Worm (Caenorhabditis elegans) whole organism, late embryonic: ENCODE measurements around the gene ttbk-8.2.

Experiments
- T23F11.4 ChIP-seq: fragments of 200-800 bp; sonication (Bioruptor generic); optimal IDR thresholded peaks from 2 replicates; lab custom pipeline; 2018; ENCODE audit warnings: mild to moderate bottlenecking, missing genetic modification characterization, missing compliant biosample characterization
- Y22D7AL.16 ChIP-seq: sonication (generic microtip); optimal IDR thresholded peaks from 2 replicates; lab custom pipeline; 2016; ENCODE audit warnings: missing genetic modification characterization, missing compliant biosample characterization
- ahr-1 ChIP-seq: sonication (generic microtip); optimal IDR thresholded peaks from 2 replicates; lab custom pipeline; 2016; ENCODE audit warnings: missing genetic modification characterization, missing compliant biosample characterization
- ceh-18 ChIP-seq: sonication (generic microtip); optimal IDR thresholded peaks from 2 replicates; lab custom pipeline; 2016; ENCODE audit warnings: missing genetic modification characterization, missing compliant biosample characterization
- ceh-22 ChIP-seq: sonication (generic microtip); optimal IDR thresholded peaks from 2 replicates; lab custom pipeline; 2017; ENCODE audit warnings: missing biosample characterization, missing genetic modification characterization
- ceh-24 ChIP-seq: sonication (generic microtip); optimal IDR thresholded peaks from 2 replicates; lab custom pipeline; 2016; ENCODE audit warnings: mild to moderate bottlenecking, missing genetic modification characterization, missing compliant biosample characterization
- ceh-34 ChIP-seq: sonication (generic microtip); optimal IDR thresholded peaks from 2 replicates; lab custom pipeline; 2016; ENCODE audit warnings: mild to moderate bottlenecking, missing genetic modification characterization, missing compliant biosample characterization
- ceh-45 ChIP-seq: fragments of 200-800 bp; sonication (Bioruptor generic); IDR thresholded peaks from 2 replicates; pipeline ENCODE4 v1.3.6; 2022; ENCODE audit warnings: missing genetic modification reagents, missing genetic modification characterization, missing compliant biosample characterization
- ceh-48 ChIP-seq: sonication (generic microtip); optimal IDR thresholded peaks from 2 replicates; lab custom pipeline; 2016; ENCODE audit warnings: missing genetic modification characterization, inconsistent platforms, missing compliant biosample characterization
- ceh-9 ChIP-seq: sonication (generic microtip); optimal IDR thresholded peaks from 2 replicates; lab custom pipeline; 2016; ENCODE audit warnings: mild to moderate bottlenecking, missing genetic modification characterization, inconsistent platforms, missing compliant biosample characterization
- dmd-4 ChIP-seq: sonication (generic microtip); optimal IDR thresholded peaks from 2 replicates; lab custom pipeline; 2016; ENCODE audit warnings: borderline replicate concordance, missing genetic modification characterization, missing compliant biosample characterization
- elt-2 ChIP-seq: sonication (generic microtip); optimal IDR thresholded peaks from 2 replicates; lab custom pipeline; 2016; ENCODE audit warnings: missing genetic modification reagents, missing genetic modification characterization, missing compliant biosample characterization
- ets-4 ChIP-seq: sonication (generic microtip); optimal IDR thresholded peaks from 2 replicates; lab custom pipeline; 2016; ENCODE audit warnings: missing genetic modification characterization, missing compliant biosample characterization
- eyg-1 ChIP-seq: sonication (generic microtip); optimal IDR thresholded peaks from 2 replicates; lab custom pipeline; 2016; ENCODE audit warnings: missing genotype, missing genetic modification characterization, missing compliant biosample characterization
- fax-1 ChIP-seq: sonication (generic microtip); optimal IDR thresholded peaks from 2 replicates; lab custom pipeline; 2016; ENCODE audit warnings: missing genotype, missing genetic modification characterization, missing compliant biosample characterization
- fkh-10 ChIP-seq: fragments of 150-350 bp; optimal IDR thresholded peaks from 2 replicates; lab custom pipeline; 2014; ENCODE audit warnings: missing biosample characterization, missing genetic modification reagents, missing genetic modification characterization
- fkh-6 ChIP-seq: sonication (generic microtip); optimal IDR thresholded peaks from 2 replicates; lab custom pipeline; 2016; ENCODE audit warnings: missing genetic modification characterization, missing compliant biosample characterization
- hlh-15 ChIP-seq: sonication (generic microtip); optimal IDR thresholded peaks from 2 replicates; lab custom pipeline; 2016; ENCODE audit warnings: missing genetic modification characterization, missing compliant biosample characterization
- hlh-30 ChIP-seq: sonication (generic microtip); optimal IDR thresholded peaks from 2 replicates; lab custom pipeline; 2017; ENCODE audit warnings: antibody characterized with exemption, missing genetic modification characterization, missing compliant biosample characterization; ENCODE audit not compliant: insufficient read depth
- hlh-8 ChIP-seq: sonication (generic microtip); optimal IDR thresholded peaks from 2 replicates; lab custom pipeline; 2016; ENCODE audit warnings: missing genotype, missing genetic modification characterization, missing compliant biosample characterization
- lim-6 ChIP-seq: sonication (generic microtip); optimal IDR thresholded peaks from 2 replicates; lab custom pipeline; 2016; ENCODE audit warnings: missing genetic modification characterization, missing compliant biosample characterization
- lin-11 ChIP-seq: fragments of 200-800 bp; sonication (Bioruptor generic); optimal IDR thresholded peaks from 2 replicates; lab custom pipeline; 2018; ENCODE audit warnings: mild to moderate bottlenecking, missing genetic modification characterization, missing compliant biosample characterization
- madf-2 ChIP-seq: sonication (generic microtip); optimal IDR thresholded peaks from 2 replicates; lab custom pipeline; 2017; ENCODE audit warnings: missing genetic modification characterization, missing compliant biosample characterization
- mec-3 ChIP-seq: sonication (generic microtip); optimal IDR thresholded peaks from 2 replicates; lab custom pipeline; 2016; ENCODE audit warnings: borderline replicate concordance, missing genetic modification characterization, missing compliant biosample characterization
- nhr-232 ChIP-seq: sonication (generic microtip); optimal IDR thresholded peaks from 2 replicates; lab custom pipeline; 2016; ENCODE audit warnings: missing genetic modification characterization, missing compliant biosample characterization
- npax-4 ChIP-seq: sonication (generic microtip); optimal IDR thresholded peaks from 2 replicates; lab custom pipeline; 2016; ENCODE audit warnings: missing genetic modification characterization, missing compliant biosample characterization
- odd-2 ChIP-seq: sonication (generic microtip); optimal IDR thresholded peaks from 2 replicates; lab custom pipeline; 2017; ENCODE audit warnings: antibody characterized with exemption, mild to moderate bottlenecking, missing genetic modification characterization, missing compliant biosample characterization
- pat-9 ChIP-seq: fragments of 200-800 bp; sonication (Bioruptor generic); optimal IDR thresholded peaks from 2 replicates; lab custom pipeline; 2018; ENCODE audit warnings: mild to moderate bottlenecking, missing genetic modification characterization, moderate library complexity, missing compliant biosample characterization
- pha-2 ChIP-seq: sonication (generic microtip); optimal IDR thresholded peaks from 2 replicates; lab custom pipeline; 2017; ENCODE audit warnings: mild to moderate bottlenecking, missing genetic modification characterization, missing compliant biosample characterization
- pha-4 ChIP-seq: fragments of 150-350 bp; optimal IDR thresholded peaks from 2 replicates; lab custom pipeline; 2018; ENCODE audit warnings: missing biosample characterization, missing genetic modification reagents, missing genetic modification characterization
- rnt-1 ChIP-seq: sonication (generic microtip); optimal IDR thresholded peaks from 2 replicates; lab custom pipeline; 2016; ENCODE audit warnings: missing genetic modification characterization, missing compliant biosample characterization
- sdc-2 ChIP-seq: sonication (generic microtip); optimal IDR thresholded peaks from 2 replicates; lab custom pipeline; 2016; ENCODE audit warnings: missing genotype, missing genetic modification characterization, missing compliant biosample characterization
- sox-4 ChIP-seq: sonication (generic microtip); optimal IDR thresholded peaks from 2 replicates; lab custom pipeline; 2017; ENCODE audit warnings: mild to moderate bottlenecking, missing genetic modification characterization, inconsistent platforms, missing compliant biosample characterization
- syd-9 ChIP-seq: sonication (generic microtip); optimal IDR thresholded peaks from 2 replicates; lab custom pipeline; 2016; ENCODE audit warnings: mild to moderate bottlenecking, missing genetic modification characterization, moderate library complexity, missing compliant biosample characterization
- ttx-3 ChIP-seq: sonication (generic microtip); optimal IDR thresholded peaks from 2 replicates; lab custom pipeline; 2016; ENCODE audit warnings: missing genetic modification reagents, missing genetic modification characterization, missing compliant biosample characterization
- unc-3 ChIP-seq, 2 experiments: fragments of 200-800 bp in 1 of 2; sonication (Bioruptor generic) in 1 of 2; sonication (generic microtip) in 1 of 2; conservative IDR thresholded peaks in 1 of 2; optimal IDR thresholded peaks in 1 of 2; 2 replicates each; pipeline versions ENCODE4 v1.3.6 to Lab custom; 2016 to 2022; ENCODE audit warnings: missing compliant biosample characterization in 2 of 2, missing genetic modification characterization in 2 of 2, missing genetic modification reagents in 1 of 2
- unc-42 ChIP-seq: sonication (generic microtip); optimal IDR thresholded peaks from 2 replicates; lab custom pipeline; 2016; ENCODE audit warnings: missing genotype, missing genetic modification characterization, missing compliant biosample characterization
- unc-55 ChIP-seq: sonication (generic microtip); optimal IDR thresholded peaks from 2 replicates; lab custom pipeline; 2017; ENCODE audit warnings: missing biosample characterization, missing genetic modification reagents, missing genetic modification characterization
- unc-86 ChIP-seq: sonication (generic microtip); optimal IDR thresholded peaks from 2 replicates; lab custom pipeline; 2016; ENCODE audit warnings: missing genetic modification characterization, missing compliant biosample characterization

The ttbk-8.2 gene

DNA sequence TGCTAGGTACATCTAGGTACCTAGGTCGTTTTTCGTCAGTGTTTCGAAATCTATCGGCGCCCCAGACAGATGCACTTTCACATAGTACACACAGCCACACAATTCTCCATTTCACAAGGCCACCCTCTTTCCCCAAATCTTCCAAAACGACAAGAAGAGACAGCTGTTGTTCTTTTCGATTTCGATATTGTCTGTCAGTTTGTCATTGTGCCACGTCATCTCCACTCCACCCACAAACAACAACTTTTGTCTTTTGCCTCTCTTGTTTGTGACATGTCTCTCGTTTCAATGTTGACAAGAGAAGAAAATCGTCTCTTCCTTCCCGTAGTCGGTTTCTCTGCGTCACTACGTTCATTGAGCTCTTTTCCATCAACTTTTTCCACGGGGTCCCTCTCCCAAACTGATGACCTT lies 37.9 kb upstream of the ttbk-8.2 start:
- TF ChIP-seq ttx-3 (tag; lab: Kevin White, UChicago) (no peak), nhr-232 (tag; lab: Kevin White, UChicago) (no peak), T23F11.4 (GFP tag; lab: Kevin White, UChicago) (no peak), ahr-1 (tag; lab: Kevin White, UChicago) (no peak), madf-2 (tag; lab: Kevin White, UChicago) (no peak), syd-9 (tag; lab: Kevin White, UChicago) (no peak), dmd-4 (tag; lab: Kevin White, UChicago) (no peak), unc-42 (no peak), sox-4 (tag; lab: Kevin White, UChicago) (no peak), unc-86 (tag; lab: Kevin White, UChicago) (no peak), Y22D7AL.16 (tag; lab: Kevin White, UChicago) (no peak), ceh-18 (tag; lab: Kevin White, UChicago) (peak; percentile 89), npax-4 (tag; lab: Kevin White, UChicago) (no peak), ceh-22 (tag; lab: Kevin White, UChicago) (no peak), unc-55 (peak; percentile 97), ceh-24 (tag; lab: Kevin White, UChicago) (no peak), pha-4 (no peak), ceh-9 (no peak), hlh-30 (no peak), unc-3 (GFP tag; conservative IDR thresholded peaks at IDR 0.05; lab: Robert Waterston, UW) (no peak), unc-3 (tag; optimal IDR thresholded peaks at IDR 0.05; lab: Kevin White, UChicago) (no peak), ceh-34 (peak; percentile 15), ceh-45 (GFP tag; lab: Robert Waterston, UW) (no peak), lim-6 (tag; lab: Kevin White, UChicago) (no peak), rnt-1 (peak; percentile 73)

ce11 chrIV:5595567-5595966 lies 36.2 kb upstream of the ttbk-8.2 start:
- TF ChIP-seq pha-2 (tag; lab: Kevin White, UChicago) (no peak), ets-4 (no peak), sdc-2 (tag; lab: Kevin White, UChicago) (no peak), elt-2 (tag; lab: Kevin White, UChicago) (no peak), mec-3 (tag; lab: Kevin White, UChicago) (no peak), fax-1 (tag; lab: Kevin White, UChicago) (no peak), ceh-18 (tag; lab: Kevin White, UChicago) (no peak), syd-9 (tag; lab: Kevin White, UChicago) (no peak), lin-11 (tag; lab: Kevin White, UChicago) (no peak), pat-9 (tag; lab: Kevin White, UChicago) (no peak), fkh-6 (no peak), hlh-30 (no peak), eyg-1 (tag; lab: Kevin White, UChicago) (no peak), odd-2 (no peak), ceh-48 (no peak), fkh-10 (GFP tag; lab: Kevin White, UChicago) (no peak)

ce11 chrIV:5598515-5599132 lies 33.1 kb upstream of the ttbk-8.2 start:
- no peak for TF ChIP-seq hlh-30
- no peak for TF ChIP-seq hlh-8 (tag; lab: Kevin White, UChicago)
- TF ChIP-seq hlh-15 (tag; lab: Kevin White, UChicago): no peak
